Fruit fly (Drosophila melanogaster) whole organism, embryonic: Measurements from ENCODE around the gene CG46310.
A peak's percentile ranks its signal among the peaks of the same experiment; 100 is the strongest.

Experiments
- ATbp ChIP-seq: fragments of 200-800 bp; sonication (Bioruptor generic); optimal IDR thresholded peaks from 2 replicates; lab custom pipeline; 2017; ENCODE audit warnings: missing biosample characterization, mild to moderate bottlenecking, missing genetic modification characterization, missing genetic modification reagents
- B-H1 ChIP-seq: fragments of 200-800 bp; sonication (Bioruptor generic); IDR thresholded peaks from 3 replicates; pipeline ENCODE4 v1.3.6; 2022; ENCODE audit warnings: missing biosample characterization, missing genetic modification characterization
- Bgb ChIP-seq: fragments of 200-800 bp; sonication (Bioruptor generic); IDR thresholded peaks from 2 replicates; pipeline ENCODE4 v1.3.6; 2022; ENCODE audit warnings: missing biosample characterization, missing genetic modification characterization; ENCODE audit not compliant: partially characterized antibody
- CG12769 ChIP-seq: fragments of 200-800 bp; sonication (Bioruptor generic); optimal IDR thresholded peaks from 2 replicates; lab custom pipeline; 2019; ENCODE audit warnings: missing biosample characterization, mild to moderate bottlenecking, missing genetic modification characterization, moderate library complexity
- CG18599 ChIP-seq: fragments of 200-800 bp; sonication (Bioruptor generic); optimal IDR thresholded peaks from 3 replicates; lab custom pipeline; 2017; ENCODE audit warnings: missing biosample characterization, missing genetic modification characterization, mild to moderate bottlenecking, moderate library complexity, missing genetic modification reagents
- CG2712 ChIP-seq: fragments of 200-800 bp; optimal IDR thresholded peaks from 3 replicates; lab custom pipeline; 2019; ENCODE audit warnings: missing biosample characterization, mild to moderate bottlenecking, missing genetic modification characterization, moderate library complexity
- CG30403 ChIP-seq: fragments of 200-800 bp; sonication (Bioruptor generic); optimal IDR thresholded peaks from 3 replicates; lab custom pipeline; 2016; ENCODE audit warnings: missing biosample characterization, missing genetic modification characterization
- CG31224 ChIP-seq: fragments of 200-800 bp; sonication (Bioruptor generic); IDR thresholded peaks from 2 replicates; pipeline ENCODE4 v1.3.6; 2022; ENCODE audit warnings: missing biosample characterization, missing genetic modification characterization
- CG32532 ChIP-seq: fragments of 200-800 bp; sonication (Bioruptor generic); IDR thresholded peaks from 2 replicates; pipeline ENCODE4 v1.3.6; 2022; ENCODE audit warnings: missing biosample characterization, missing genetic modification characterization
- CG33213 ChIP-seq: fragments of 200-800 bp; sonication (Bioruptor generic); optimal IDR thresholded peaks from 3 replicates; lab custom pipeline; 2016; ENCODE audit warnings: missing biosample characterization, missing genetic modification characterization
- CG4360 ChIP-seq: fragments of 200-800 bp; sonication (Bioruptor generic); IDR thresholded peaks from 2 replicates; pipeline ENCODE4 v1.3.6; 2022; ENCODE audit warnings: missing biosample characterization, missing genetic modification characterization
- CG5180 ChIP-seq: fragments of 200-800 bp; sonication (Bioruptor generic); optimal IDR thresholded peaks from 3 replicates; lab custom pipeline; 2017; ENCODE audit warnings: missing biosample characterization, missing genetic modification characterization, mild to moderate bottlenecking, moderate library complexity, missing genetic modification reagents
- CG7357 ChIP-seq: fragments of 200-800 bp; sonication (Bioruptor generic); IDR thresholded peaks from 3 replicates; pipeline ENCODE4 v1.3.6; 2022; ENCODE audit warnings: missing biosample characterization, missing genetic modification characterization
- CG8478 ChIP-seq: fragments of >200 bp; optimal IDR thresholded peaks from 2 replicates; lab custom pipeline; 2018
- CG9797 ChIP-seq: fragments of 200-800 bp; sonication (Bioruptor generic); optimal IDR thresholded peaks from 3 replicates; lab custom pipeline; 2018; ENCODE audit warnings: missing biosample characterization, mild to moderate bottlenecking, missing genetic modification characterization
- CG9932 ChIP-seq: fragments of 200-800 bp; sonication (Bioruptor generic); IDR thresholded peaks from 2 replicates; pipeline ENCODE4 v1.3.6; 2022; ENCODE audit warnings: missing biosample characterization, missing genetic modification characterization
- Dad ChIP-seq: fragments of 200-800 bp; sonication (Bioruptor generic); optimal IDR thresholded peaks from 3 replicates; lab custom pipeline; 2016; ENCODE audit warnings: missing biosample characterization, missing genetic modification characterization
- Dek ChIP-seq: fragments of 200-800 bp; sonication (Bioruptor generic); optimal IDR thresholded peaks from 3 replicates; lab custom pipeline; 2019; ENCODE audit warnings: missing biosample characterization, mild to moderate bottlenecking, missing genetic modification characterization, moderate library complexity
- Dp ChIP-seq: fragments of 200-800 bp; sonication (Bioruptor generic); optimal IDR thresholded peaks from 2 replicates; lab custom pipeline; 2018; ENCODE audit warnings: missing biosample characterization, mild to moderate bottlenecking, missing genetic modification characterization, moderate library complexity
- Eip74EF ChIP-seq, 2 experiments: fragments of 200-800 bp in 1 of 2; fragments of >200 bp in 1 of 2; sonication (Bioruptor generic) in 1 of 2; optimal IDR thresholded peaks; 2 replicates each; lab custom pipeline; 2017 to 2019; ENCODE audit warnings: missing biosample characterization in 2 of 2, missing genetic modification characterization in 2 of 2, mild to moderate bottlenecking in 1 of 2, moderate library complexity in 1 of 2
- Fer1 ChIP-seq: fragments of 200-800 bp; sonication (Bioruptor generic); optimal IDR thresholded peaks from 2 replicates; lab custom pipeline; 2017; ENCODE audit warnings: missing biosample characterization, mild to moderate bottlenecking, missing genetic modification characterization
- H15 ChIP-seq: fragments of 200-800 bp; sonication (Bioruptor generic); IDR thresholded peaks from 3 replicates; pipeline ENCODE4 v1.3.6; 2022; ENCODE audit warnings: missing biosample characterization, missing genetic modification characterization
- Hsf ChIP-seq: fragments of 200-800 bp; sonication (Bioruptor generic); optimal IDR thresholded peaks from 3 replicates; lab custom pipeline; 2016; ENCODE audit warnings: missing biosample characterization, missing genetic modification characterization
- Jarid2 ChIP-seq: fragments of 200-800 bp; sonication (Bioruptor generic); optimal IDR thresholded peaks from 3 replicates; lab custom pipeline; 2017; ENCODE audit warnings: mild to moderate bottlenecking, missing biosample characterization, missing genetic modification reagents, missing genetic modification characterization
- Med ChIP-seq: fragments of 200-800 bp; sonication (Bioruptor generic); peaks from one replicate; lab custom pipeline; 2016; ENCODE audit warnings: missing biosample characterization, missing genetic modification characterization, mild to moderate bottlenecking, inconsistent platforms, moderate library complexity
- Myb ChIP-seq: fragments of 200-800 bp; sonication (Bioruptor generic); optimal IDR thresholded peaks from 2 replicates; lab custom pipeline; 2016; ENCODE audit warnings: missing biosample characterization, missing genetic modification characterization
- PHDP ChIP-seq: fragments of 200-800 bp; sonication (Bioruptor generic); optimal IDR thresholded peaks from 3 replicates; lab custom pipeline; 2018; ENCODE audit warnings: missing biosample characterization, mild to moderate bottlenecking, missing genetic modification characterization, moderate library complexity
- Ptx1 ChIP-seq: fragments of 200-800 bp; sonication (Bioruptor generic); IDR thresholded peaks from 2 replicates; pipeline ENCODE4 v1.3.6; 2022; ENCODE audit warnings: missing biosample characterization, missing genetic modification characterization
- Stat92E ChIP-seq, 3 experiments: fragments of >200 bp in 2 of 3; fragments of 200-800 bp in 1 of 3; sonication (Bioruptor generic) in 1 of 3; optimal IDR thresholded peaks; 2 replicates each; lab custom pipeline; 2017 to 2019; ENCODE audit warnings: missing biosample characterization in 3 of 3, missing genetic modification characterization in 3 of 3, mild to moderate bottlenecking in 1 of 3, moderate library complexity in 1 of 3
- Trl ChIP-seq, 3 experiments: fragments of >200 bp in 2 of 3; fragments of 200-800 bp in 1 of 3; sonication (Bioruptor generic) in 1 of 3; optimal IDR thresholded peaks; 2 replicates in 1 of 3; 3 replicates in 2 of 3; lab custom pipeline; 2016 to 2017; ENCODE audit warnings: missing biosample characterization in 1 of 3, missing genetic modification characterization in 1 of 3
- bab2 ChIP-seq: fragments of 200-800 bp; sonication (Bioruptor generic); optimal IDR thresholded peaks from 2 replicates; lab custom pipeline; 2016; ENCODE audit warnings: missing biosample characterization, missing genetic modification characterization
- crol ChIP-seq: fragments of 200-800 bp; sonication (Bioruptor generic); IDR thresholded peaks from 2 replicates; pipeline ENCODE4 v1.3.6; 2022; ENCODE audit warnings: missing biosample characterization, missing genetic modification characterization
- eve ChIP-seq, 2 experiments: fragments of >200 bp; optimal IDR thresholded peaks; 2 replicates each; lab custom pipeline; 2017; ENCODE audit warnings: missing biosample characterization in 2 of 2, missing genetic modification characterization in 2 of 2
- ewg ChIP-seq: fragments of 200-800 bp; sonication (Bioruptor generic); optimal IDR thresholded peaks from 3 replicates; lab custom pipeline; 2017; ENCODE audit warnings: mild to moderate bottlenecking, missing biosample characterization, missing genetic modification reagents, missing genetic modification characterization
- gcm2 ChIP-seq: fragments of 200-800 bp; sonication (Bioruptor generic); optimal IDR thresholded peaks from 2 replicates; lab custom pipeline; 2016; ENCODE audit warnings: missing biosample characterization, missing genetic modification characterization
- gro ChIP-seq: fragments of 200-800 bp; sonication (Bioruptor generic); optimal IDR thresholded peaks from 2 replicates; lab custom pipeline; 2016; ENCODE audit warnings: missing biosample characterization, missing genetic modification characterization
- ham ChIP-seq: fragments of 200-800 bp; sonication (Bioruptor generic); IDR thresholded peaks from 2 replicates; pipeline ENCODE4 v1.3.6; 2022; ENCODE audit warnings: missing biosample characterization, missing genetic modification characterization
- her ChIP-seq: fragments of 200-800 bp; sonication (Bioruptor generic); optimal IDR thresholded peaks from 2 replicates; lab custom pipeline; 2016; ENCODE audit warnings: missing biosample characterization, missing genetic modification characterization
- jumu ChIP-seq: fragments of 200-800 bp; sonication (Bioruptor generic); optimal IDR thresholded peaks from 3 replicates; lab custom pipeline; 2016; ENCODE audit warnings: missing biosample characterization, missing genetic modification characterization
- maf-S ChIP-seq: fragments of 200-800 bp; sonication (Bioruptor generic); optimal IDR thresholded peaks from 2 replicates; lab custom pipeline; 2016; ENCODE audit warnings: missing biosample characterization, missing genetic modification characterization
- prd ChIP-seq, 3 experiments: fragments of >200 bp in 2 of 3; fragments of 200-800 bp in 1 of 3; sonication (Bioruptor generic) in 1 of 3; optimal IDR thresholded peaks in 2 of 3; IDR thresholded peaks in 1 of 3; 2 replicates in 2 of 3; 3 replicates in 1 of 3; pipeline versions ENCODE4 v1.3.6 to Lab custom; 2017 to 2022; ENCODE audit warnings: missing biosample characterization in 1 of 3, missing genetic modification characterization in 1 of 3
- run ChIP-seq: fragments of 200-800 bp; sonication (Bioruptor generic); optimal IDR thresholded peaks from 3 replicates; lab custom pipeline; 2018; ENCODE audit warnings: missing biosample characterization, mild to moderate bottlenecking, missing genetic modification characterization
- sug ChIP-seq: fragments of 200-800 bp; optimal IDR thresholded peaks from 2 replicates; lab custom pipeline; 2019; ENCODE audit warnings: missing biosample characterization, mild to moderate bottlenecking, missing genetic modification characterization, moderate library complexity
- tna ChIP-seq: fragments of 200-800 bp; sonication (Bioruptor generic); IDR thresholded peaks from 2 replicates; pipeline ENCODE4 v1.3.6; 2022; ENCODE audit warnings: missing biosample characterization, missing genetic modification characterization; ENCODE audit not compliant: partially characterized antibody
- unc-4 ChIP-seq: fragments of 200-800 bp; sonication (Bioruptor generic); IDR thresholded peaks from 2 replicates; pipeline ENCODE4 v1.3.6; 2022; ENCODE audit warnings: missing biosample characterization, missing genetic modification characterization; ENCODE audit not compliant: partially characterized antibody
- vvl ChIP-seq: fragments of 200-800 bp; sonication (Bioruptor generic); IDR thresholded peaks from 2 replicates; pipeline ENCODE4 v1.3.6; 2022; ENCODE audit warnings: missing biosample characterization, missing genetic modification characterization
- yki ChIP-seq: fragments of >200 bp; optimal IDR thresholded peaks from 3 replicates; lab custom pipeline; 2018
- zfh2 ChIP-seq: fragments of 200-800 bp; sonication (Bioruptor generic); optimal IDR thresholded peaks from 2 replicates; lab custom pipeline; 2016; ENCODE audit warnings: missing biosample characterization, missing genetic modification characterization

CG46310 gene

dm6 chr3R:23221003-23221679 lies 47.5 kb downstream of the CG46310 start (continued):
- TF ChIP-seq CG32532 (GFP tag; lab: Robert Waterston, UW) (0 out of 2 replicates have a peak, but pooled peaks have one; percentile 13), jumu (GFP tag; lab: Kevin White, UChicago) (no peak), crol (GFP tag; lab: Robert Waterston, UW) (peak; percentile 61), CG4360 (GFP tag; lab: Robert Waterston, UW) (peak; percentile 77), ham (no peak), vvl (GFP tag; lab: Robert Waterston, UW) (0 out of 2 replicates have a peak, but pooled peaks have one; percentile 15), PHDP (peak; percentile 16), maf-S (GFP tag; lab: Kevin White, UChicago) (no peak), tna (GFP tag; lab: Robert Waterston, UW) (no peak), CG9932 (GFP tag; lab: Robert Waterston, UW) (0 out of 2 replicates have a peak, but pooled peaks have one; percentile 12), CG30403 (GFP tag; lab: Kevin White, UChicago) (peak; percentile 3), zfh2 (no peak), eve (GFP tag; optimal IDR thresholded peaks at IDR 0.05; lab: Kevin White, UChicago) (peak in 1 of 2 experiments; percentile 75)

dm6 chr3R:23221680-23222148 lies 48.0 kb downstream of the CG46310 start:
- TF ChIP-seq Ptx1 (no peak), Dad (GFP tag; lab: Kevin White, UChicago) (no peak), unc-4 (GFP tag; lab: Robert Waterston, UW) (no peak), prd (optimal IDR thresholded peaks at IDR 0.05; lab: Kevin White, UChicago) (no peak), prd (GFP tag; IDR thresholded peaks at IDR 0.05; lab: Robert Waterston, UW) (no peak), ewg (GFP tag; lab: Kevin White, UChicago) (no peak), zfh2 (no peak), CG8478 (lab: Kevin White, UChicago) (no peak), CG7357 (GFP tag; lab: Robert Waterston, UW) (no peak), CG5180 (GFP tag; lab: Kevin White, UChicago) (no peak), Fer1 (GFP tag; lab: Kevin White, UChicago) (peak; percentile 53), H15 (GFP tag; lab: Robert Waterston, UW) (no peak), gcm2 (GFP tag; lab: Kevin White, UChicago) (no peak), Trl (optimal IDR thresholded peaks at IDR 0.05; lab: Kevin White, UChicago) (peak in 1 of 2 experiments; percentile 31), Trl (GFP tag; optimal IDR thresholded peaks at IDR 0.05; lab: Kevin White, UChicago) (no peak), Myb (GFP tag; lab: Kevin White, UChicago) (no peak), Hsf (GFP tag; lab: Kevin White, UChicago) (no peak), sug (peak; percentile 2), Dp (GFP tag; lab: Kevin White, UChicago) (peak; percentile 54), Dek (tag; lab: Kevin White, UChicago) (no peak), gro (peak; percentile 54), Jarid2 (GFP tag; lab: Kevin White, UChicago) (peak; percentile 1), run (no peak), B-H1 (GFP tag; lab: Robert Waterston, UW) (no peak), Stat92E (GFP tag; optimal IDR thresholded peaks at IDR 0.05; lab: Kevin White, UChicago) (no peak), CG2712 (tag; lab: Kevin White, UChicago) (no peak), ATbp (GFP tag; lab: Kevin White, UChicago) (no peak), CG33213 (GFP tag; lab: Kevin White, UChicago) (no peak), Eip74EF (GFP tag; optimal IDR thresholded peaks at IDR 0.05; lab: Kevin White, UChicago) (no peak), CG12769 (peak; percentile 18), yki (lab: Kevin White, UChicago) (no peak), her (GFP tag; lab: Kevin White, UChicago) (peak; percentile 3), Bgb (GFP tag; lab: Robert Waterston, UW) (peak; percentile 45; the same call in 1 of the 2 replicates), CG9797 (GFP tag; lab: Kevin White, UChicago) (peak; percentile 33), Med (GFP tag; lab: Kevin White, UChicago) (peak; percentile 81), bab2 (no peak), CG31224 (GFP tag; lab: Robert Waterston, UW) (no peak), CG18599 (peak; percentile 50)
